Worm (Caenorhabditis elegans) whole organism, L3 larva: ENCODE data around the gene C08F11.3.

Source experiments
- ZK546.5 ChIP-seq: sonication (generic microtip); optimal IDR thresholded peaks from 2 replicates; lab custom pipeline; 2017; ENCODE audit warnings: missing biosample characterization, missing genetic modification characterization
- ceh-82 ChIP-seq: fragments of 150-350 bp; optimal IDR thresholded peaks from 2 replicates; lab custom pipeline; 2014; ENCODE audit warnings: missing biosample characterization, missing genetic modification characterization
- elt-1 ChIP-seq: fragments of 150-350 bp; optimal IDR thresholded peaks from 2 replicates; lab custom pipeline; 2014; ENCODE audit warnings: missing biosample characterization, missing genetic modification characterization
- fkh-10 ChIP-seq: sonication (generic microtip); optimal IDR thresholded peaks from 2 replicates; lab custom pipeline; 2017; ENCODE audit warnings: missing biosample characterization, missing genetic modification reagents, missing genetic modification characterization
- nfya-1 ChIP-seq: sonication (generic microtip); optimal IDR thresholded peaks from 2 replicates; lab custom pipeline; 2017; ENCODE audit warnings: missing genetic modification characterization, mild to moderate bottlenecking, missing compliant biosample characterization, antibody characterized with exemption, moderate library complexity; ENCODE audit not compliant: insufficient read depth
- nhr-11 ChIP-seq: fragments of 150-350 bp; optimal IDR thresholded peaks from 2 replicates; lab custom pipeline; 2014; ENCODE audit warnings: missing biosample characterization, missing genetic modification characterization
- nhr-237 ChIP-seq: fragments of 150-350 bp; optimal IDR thresholded peaks from 2 replicates; lab custom pipeline; 2014; ENCODE audit warnings: missing biosample characterization, missing genetic modification characterization
- nhr-43 ChIP-seq: sonication (generic microtip); optimal IDR thresholded peaks from 2 replicates; lab custom pipeline; 2016; ENCODE audit warnings: mild to moderate bottlenecking, missing genetic modification characterization, missing compliant biosample characterization; ENCODE audit not compliant: poor library complexity, severe bottlenecking
- nhr-67 ChIP-seq: fragments of 150-350 bp; optimal IDR thresholded peaks from 2 replicates; lab custom pipeline; 2014; ENCODE audit warnings: missing biosample characterization, missing genetic modification characterization
- nhr-76 ChIP-seq: fragments of 150-350 bp; sonication (generic microtip); optimal IDR thresholded peaks from 5 replicates; lab custom pipeline; 2014; ENCODE audit warnings: missing biosample characterization, missing genetic modification characterization
- snpc-4 ChIP-seq: fragments of 150-350 bp; optimal IDR thresholded peaks from 2 replicates; lab custom pipeline; 2014; ENCODE audit warnings: missing biosample characterization, missing genetic modification characterization

DNA sequence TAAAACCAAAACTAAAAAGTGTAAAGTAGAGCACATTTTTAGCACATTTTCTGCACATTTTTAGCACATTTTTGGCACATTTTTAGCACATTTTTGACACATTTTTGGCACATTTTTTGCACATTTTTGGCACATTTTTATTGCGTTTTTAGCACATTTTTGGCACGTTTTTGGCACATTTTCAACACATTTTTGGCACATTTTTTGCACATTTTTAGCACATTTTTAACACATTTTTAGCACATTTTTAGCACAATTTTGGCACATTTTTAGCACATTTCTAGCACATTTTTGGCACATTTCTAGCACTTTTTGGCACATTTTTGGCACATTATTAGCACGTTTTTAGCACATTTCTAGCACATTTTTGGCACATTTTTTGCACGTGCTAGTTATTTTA is 43.6 kb upstream of the C08F11.3 start:
- TF ChIP-seq elt-1 (tag; lab: Kevin White, UChicago) (no peak), nhr-76 (tag; lab: Kevin White, UChicago) (no peak), snpc-4 (tag; lab: Kevin White, UChicago) (no peak), fkh-10 (GFP tag; lab: Kevin White, UChicago) (no peak), nhr-67 (tag; lab: Kevin White, UChicago) (no peak), nhr-237 (tag; lab: Kevin White, UChicago) (no peak), nfya-1 (tag; lab: Kevin White, UChicago) (no peak), ceh-82 (tag; lab: Kevin White, UChicago) (no peak), nhr-43 (tag; lab: Kevin White, UChicago) (no peak), ZK546.5 (tag; lab: Kevin White, UChicago) (no peak), nhr-11 (no peak)
